Fruit fly (Drosophila melanogaster) whole organism, adult: ENCODE measurements around the gene atms.

ENCODE experiments used
- CG1620 ChIP-seq: fragments of 200-800 bp; sonication (Bioruptor generic); optimal IDR thresholded peaks from 2 replicates; lab custom pipeline; 2016; ENCODE audit warnings: missing biosample characterization, missing genetic modification characterization
- CG7101 ChIP-seq: fragments of 200-800 bp; sonication (Bioruptor generic); optimal IDR thresholded peaks from 2 replicates; lab custom pipeline; 2018; ENCODE audit warnings: missing biosample characterization, mild to moderate bottlenecking, missing genetic modification characterization, moderate library complexity
- Crg-1 ChIP-seq: fragments of 200-800 bp; sonication (Bioruptor generic); optimal IDR thresholded peaks from 2 replicates; lab custom pipeline; 2016; ENCODE audit warnings: missing biosample characterization, missing genetic modification characterization
- Hr96 ChIP-seq: fragments of 200-800 bp; sonication (Bioruptor generic); optimal IDR thresholded peaks from 2 replicates; lab custom pipeline; 2016; ENCODE audit warnings: missing biosample characterization, missing genetic modification characterization
- bab1 ChIP-seq: fragments of 200-800 bp; sonication (Bioruptor generic); optimal IDR thresholded peaks from 3 replicates; lab custom pipeline; 2019; ENCODE audit warnings: missing biosample characterization, mild to moderate bottlenecking, missing genetic modification characterization, moderate library complexity
- cnc ChIP-seq, 2 experiments: fragments of >200 bp; optimal IDR thresholded peaks; 2 replicates each; lab custom pipeline; 2017
- kay ChIP-seq: fragments of 200-800 bp; sonication (Bioruptor generic); peaks from one replicate; lab custom pipeline; 2016; ENCODE audit warnings: missing biosample characterization, missing genetic modification characterization, borderline replicate concordance
- toe ChIP-seq: fragments of 200-800 bp; sonication (Bioruptor generic); optimal IDR thresholded peaks from 2 replicates; lab custom pipeline; 2016; ENCODE audit warnings: missing biosample characterization, missing genetic modification characterization

DNA sequence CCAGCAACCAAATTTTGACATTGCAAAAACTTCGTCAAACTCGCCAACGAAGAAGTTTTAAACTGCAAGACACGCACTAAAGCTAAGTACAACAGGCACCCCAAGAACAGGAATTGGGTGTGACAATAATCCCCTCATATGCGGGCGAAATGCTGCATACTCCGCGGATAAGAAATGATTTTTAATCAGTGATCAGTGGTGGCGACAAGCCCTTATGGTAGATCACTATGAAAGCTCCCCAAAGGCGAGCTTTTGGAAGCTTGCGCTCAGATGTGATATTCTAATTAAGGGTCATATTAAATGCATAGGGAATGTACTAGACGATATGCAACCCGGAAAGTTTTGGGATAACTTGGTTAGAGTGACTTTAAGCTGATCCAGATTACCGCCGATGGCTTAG is 32.2 kb upstream of the atms start:
- TF ChIP-seq Crg-1 (no peak), Hr96 (GFP tag; lab: Kevin White, UChicago) (no peak), toe (no peak), kay (GFP tag; lab: Kevin White, UChicago) (no peak), cnc (optimal IDR thresholded peaks at IDR 0.05; lab: Kevin White, UChicago) (no peak), bab1 (GFP tag; lab: Kevin White, UChicago) (no peak), CG7101 (tag; lab: Kevin White, UChicago) (no peak), CG1620 (GFP tag; lab: Kevin White, UChicago) (no peak)
